Fruit fly (Drosophila melanogaster) whole organism, embryonic: ENCODE data around the gene Ptth.

Experiments
- BEAF-32 ChIP-seq: fragments of 200-800 bp; sonication (Bioruptor generic); optimal IDR thresholded peaks from 3 replicates; lab custom pipeline; 2017; ENCODE audit warnings: missing biosample characterization, missing genetic modification characterization, mild to moderate bottlenecking, moderate library complexity, missing genetic modification reagents
- CG10654 ChIP-seq: fragments of 200-800 bp; sonication (Bioruptor generic); optimal IDR thresholded peaks from 2 replicates; lab custom pipeline; 2016; ENCODE audit warnings: missing biosample characterization, missing genetic modification characterization
- CG11456 ChIP-seq: fragments of 200-800 bp; sonication (Bioruptor generic); IDR thresholded peaks from 3 replicates; pipeline ENCODE4 v1.3.6; 2022; ENCODE audit warnings: missing biosample characterization, missing genetic modification characterization
- CG12236 ChIP-seq: fragments of 200-800 bp; sonication (Bioruptor generic); optimal IDR thresholded peaks from 2 replicates; lab custom pipeline; 2016; ENCODE audit warnings: missing biosample characterization, missing genetic modification characterization
- CG12769 ChIP-seq: fragments of 200-800 bp; sonication (Bioruptor generic); optimal IDR thresholded peaks from 2 replicates; lab custom pipeline; 2019; ENCODE audit warnings: missing biosample characterization, mild to moderate bottlenecking, missing genetic modification characterization, moderate library complexity
- CG14710 ChIP-seq: fragments of 200-800 bp; sonication (Bioruptor generic); optimal IDR thresholded peaks from 3 replicates; lab custom pipeline; 2019; ENCODE audit warnings: missing biosample characterization, mild to moderate bottlenecking, missing genetic modification characterization, moderate library complexity
- CG15601 ChIP-seq: fragments of 200-800 bp; sonication (Bioruptor generic); optimal IDR thresholded peaks from 3 replicates; lab custom pipeline; 2019; ENCODE audit warnings: missing biosample characterization, mild to moderate bottlenecking, missing genetic modification characterization, moderate library complexity
- CG1602 ChIP-seq: fragments of 200-800 bp; sonication (Bioruptor generic); optimal IDR thresholded peaks from 3 replicates; lab custom pipeline; 2016; ENCODE audit warnings: missing biosample characterization, missing genetic modification characterization
- CG1792 ChIP-seq: fragments of 200-800 bp; sonication (Bioruptor generic); optimal IDR thresholded peaks from 2 replicates; lab custom pipeline; 2016; ENCODE audit warnings: missing biosample characterization, missing genetic modification characterization
- CG2129 ChIP-seq: fragments of 200-800 bp; sonication (Bioruptor generic); IDR thresholded peaks from 2 replicates; pipeline ENCODE4 v1.3.6; 2022; ENCODE audit warnings: missing biosample characterization, missing genetic modification characterization; ENCODE audit not compliant: partially characterized antibody
- CG30020 ChIP-seq: fragments of 200-800 bp; optimal IDR thresholded peaks from 2 replicates; lab custom pipeline; 2019; ENCODE audit warnings: missing biosample characterization, mild to moderate bottlenecking, missing genetic modification characterization, moderate library complexity
- CG4854 ChIP-seq: fragments of 200-800 bp; sonication (Bioruptor generic); optimal IDR thresholded peaks from 2 replicates; lab custom pipeline; 2016; ENCODE audit warnings: missing biosample characterization, missing genetic modification characterization, inconsistent platforms
- CG8089 ChIP-seq: fragments of 200-800 bp; sonication (Bioruptor generic); optimal IDR thresholded peaks from 3 replicates; lab custom pipeline; 2016; ENCODE audit warnings: missing biosample characterization, missing genetic modification characterization
- Chrac-16 ChIP-seq: fragments of 200-800 bp; sonication (Bioruptor generic); optimal IDR thresholded peaks from 3 replicates; lab custom pipeline; 2016; ENCODE audit warnings: missing biosample characterization, missing genetic modification characterization
- CkIIα-i1 ChIP-seq: fragments of 200-800 bp; sonication (Bioruptor generic); IDR thresholded peaks from 2 replicates; pipeline ENCODE4 v1.3.6; 2022; ENCODE audit warnings: missing biosample characterization, missing genetic modification characterization
- D19A ChIP-seq: fragments of 200-800 bp; optimal IDR thresholded peaks from 3 replicates; lab custom pipeline; 2019; ENCODE audit warnings: missing biosample characterization, mild to moderate bottlenecking, missing genetic modification characterization, moderate library complexity
- D19B ChIP-seq: fragments of 200-800 bp; sonication (Bioruptor generic); optimal IDR thresholded peaks from 2 replicates; lab custom pipeline; 2017; ENCODE audit warnings: missing biosample characterization, mild to moderate bottlenecking, missing genetic modification characterization
- ERR ChIP-seq: fragments of 200-800 bp; sonication (Bioruptor generic); optimal IDR thresholded peaks from 2 replicates; lab custom pipeline; 2016; ENCODE audit warnings: missing biosample characterization, missing genetic modification characterization
- HLH54F ChIP-seq: fragments of 200-800 bp; sonication (Bioruptor generic); optimal IDR thresholded peaks from 3 replicates; lab custom pipeline; 2016; ENCODE audit warnings: missing biosample characterization, missing genetic modification characterization
- Jarid2 ChIP-seq: fragments of 200-800 bp; sonication (Bioruptor generic); optimal IDR thresholded peaks from 3 replicates; lab custom pipeline; 2017; ENCODE audit warnings: mild to moderate bottlenecking, missing biosample characterization, missing genetic modification reagents, missing genetic modification characterization
- Lim3 ChIP-seq: fragments of 200-800 bp; sonication (Bioruptor generic); IDR thresholded peaks from 2 replicates; pipeline ENCODE4 v1.3.6; 2022; ENCODE audit warnings: missing biosample characterization, missing genetic modification characterization
- Oli ChIP-seq: fragments of 200-800 bp; sonication (Bioruptor generic); optimal IDR thresholded peaks from 2 replicates; lab custom pipeline; 2018; ENCODE audit warnings: missing biosample characterization, mild to moderate bottlenecking, missing genetic modification characterization, moderate library complexity
- Rx ChIP-seq: fragments of 200-800 bp; sonication (Bioruptor generic); IDR thresholded peaks from 2 replicates; pipeline ENCODE4 v1.3.6; 2022; ENCODE audit warnings: missing biosample characterization, missing genetic modification characterization
- Sox100B ChIP-seq: fragments of 200-800 bp; sonication (Bioruptor generic); optimal IDR thresholded peaks from 3 replicates; lab custom pipeline; 2018; ENCODE audit warnings: missing biosample characterization, mild to moderate bottlenecking, missing genetic modification characterization
- Sry-δ ChIP-seq: fragments of 200-800 bp; sonication (Bioruptor generic); optimal IDR thresholded peaks from 2 replicates; lab custom pipeline; 2016; ENCODE audit warnings: missing biosample characterization, missing genetic modification characterization
- Stat92E ChIP-seq, 3 experiments: fragments of >200 bp in 2 of 3; fragments of 200-800 bp in 1 of 3; sonication (Bioruptor generic) in 1 of 3; optimal IDR thresholded peaks; 2 replicates each; lab custom pipeline; 2017 to 2019; ENCODE audit warnings: missing biosample characterization in 3 of 3, missing genetic modification characterization in 3 of 3, mild to moderate bottlenecking in 1 of 3, moderate library complexity in 1 of 3
- Tbp ChIP-seq: fragments of >200 bp; optimal IDR thresholded peaks from 2 replicates; lab custom pipeline; 2018; ENCODE audit warnings: missing biosample characterization, missing genetic modification characterization
- bbx ChIP-seq: fragments of 200-800 bp; sonication (Bioruptor generic); IDR thresholded peaks from 2 replicates; pipeline ENCODE4 v1.3.6; 2022; ENCODE audit warnings: missing biosample characterization, missing genetic modification characterization; ENCODE audit not compliant: partially characterized antibody
- chif ChIP-seq, 2 experiments: fragments of 200-800 bp; sonication (Bioruptor generic); optimal IDR thresholded peaks; 3 replicates each; lab custom pipeline; 2016; ENCODE audit warnings: missing biosample characterization in 2 of 2, missing genetic modification characterization in 2 of 2
- croc ChIP-seq: fragments of 200-800 bp; sonication (Bioruptor generic); conservative IDR thresholded peaks from 3 replicates; pipeline ENCODE4 v1.3.6; 2022; ENCODE audit warnings: missing biosample characterization, missing genetic modification characterization
- dm ChIP-seq: fragments of 200-800 bp; sonication (Bioruptor generic); optimal IDR thresholded peaks from 3 replicates; lab custom pipeline; 2016; ENCODE audit warnings: missing biosample characterization, missing genetic modification characterization
- ems ChIP-seq: fragments of 200-800 bp; sonication (Bioruptor generic); optimal IDR thresholded peaks from 3 replicates; lab custom pipeline; 2016; ENCODE audit warnings: missing biosample characterization, missing genetic modification characterization
- esg ChIP-seq: fragments of 200-800 bp; sonication (Bioruptor generic); conservative IDR thresholded peaks from 2 replicates; pipeline ENCODE4 v1.3.6; 2022; ENCODE audit warnings: missing biosample characterization, missing genetic modification characterization
- eyg ChIP-seq: fragments of 200-800 bp; sonication (Bioruptor generic); optimal IDR thresholded peaks from 3 replicates; lab custom pipeline; 2016; ENCODE audit warnings: missing biosample characterization, missing genetic modification characterization
- fd3F ChIP-seq: fragments of 200-800 bp; sonication (Bioruptor generic); optimal IDR thresholded peaks from 2 replicates; lab custom pipeline; 2018; ENCODE audit warnings: missing biosample characterization, mild to moderate bottlenecking, missing genetic modification characterization, moderate library complexity
- ftz-f1 ChIP-seq: fragments of 200-800 bp; sonication (Bioruptor generic); optimal IDR thresholded peaks from 2 replicates; lab custom pipeline; 2016; ENCODE audit warnings: missing biosample characterization, missing genetic modification characterization
- gsb-n ChIP-seq: fragments of 200-800 bp; sonication (Bioruptor generic); optimal IDR thresholded peaks from 3 replicates; lab custom pipeline; 2018; ENCODE audit warnings: missing biosample characterization, mild to moderate bottlenecking, missing genetic modification characterization
- klu ChIP-seq: fragments of 200-800 bp; sonication (Bioruptor generic); IDR thresholded peaks from 2 replicates; pipeline ENCODE4 v1.3.6; 2022; ENCODE audit warnings: missing biosample characterization, missing genetic modification characterization
- lmd ChIP-seq: fragments of 200-800 bp; sonication (Bioruptor generic); IDR thresholded peaks from 2 replicates; pipeline ENCODE4 v1.3.6; 2022; ENCODE audit warnings: missing biosample characterization, missing genetic modification characterization
- luna ChIP-seq: fragments of 200-800 bp; sonication (Bioruptor generic); optimal IDR thresholded peaks from 2 replicates; lab custom pipeline; 2016; ENCODE audit warnings: missing biosample characterization, missing genetic modification characterization
- nerfin-2 ChIP-seq: fragments of 200-800 bp; sonication (Bioruptor generic); IDR thresholded peaks from 2 replicates; pipeline ENCODE4 v1.3.6; 2022; ENCODE audit warnings: missing biosample characterization, missing genetic modification characterization; ENCODE audit not compliant: partially characterized antibody
- odd ChIP-seq: fragments of 200-800 bp; sonication (Bioruptor generic); optimal IDR thresholded peaks from 2 replicates; lab custom pipeline; 2017; ENCODE audit warnings: missing biosample characterization, mild to moderate bottlenecking, missing genetic modification characterization
- otp ChIP-seq: fragments of 200-800 bp; sonication (Bioruptor generic); IDR thresholded peaks from 3 replicates; pipeline ENCODE4, ENCODE4 v1.3.6; 2022; ENCODE audit warnings: missing biosample characterization, missing genetic modification characterization
- pnt ChIP-seq: fragments of 200-800 bp; sonication (Bioruptor generic); optimal IDR thresholded peaks from 3 replicates; lab custom pipeline; 2016; ENCODE audit warnings: missing biosample characterization, missing genetic modification characterization
- pzg ChIP-seq: fragments of 200-800 bp; sonication (Bioruptor generic); optimal IDR thresholded peaks from 3 replicates; lab custom pipeline; 2018; ENCODE audit warnings: missing biosample characterization, mild to moderate bottlenecking, missing genetic modification characterization, moderate library complexity
- ranshi ChIP-seq: fragments of 200-800 bp; sonication (Bioruptor generic); IDR thresholded peaks from 2 replicates; pipeline ENCODE4 v1.3.6; 2022; ENCODE audit warnings: missing biosample characterization, missing genetic modification characterization
- tll ChIP-seq, 2 experiments: fragments of 200-800 bp in 1 of 2; fragments of >200 bp in 1 of 2; sonication (Bioruptor generic) in 1 of 2; optimal IDR thresholded peaks; 2 replicates each; lab custom pipeline; 2017 to 2019; ENCODE audit warnings: missing biosample characterization in 2 of 2, missing genetic modification characterization in 2 of 2, mild to moderate bottlenecking in 1 of 2, moderate library complexity in 1 of 2
- trem ChIP-seq: fragments of 200-800 bp; optimal IDR thresholded peaks from 3 replicates; lab custom pipeline; 2019; ENCODE audit warnings: missing biosample characterization, mild to moderate bottlenecking, missing genetic modification characterization, moderate library complexity
- twi ChIP-seq: fragments of 200-800 bp; optimal IDR thresholded peaks from 2 replicates; lab custom pipeline; 2019; ENCODE audit warnings: missing biosample characterization, mild to moderate bottlenecking, missing genetic modification characterization, moderate library complexity
- vvl ChIP-seq: fragments of 200-800 bp; sonication (Bioruptor generic); IDR thresholded peaks from 2 replicates; pipeline ENCODE4 v1.3.6; 2022; ENCODE audit warnings: missing biosample characterization, missing genetic modification characterization

Ptth gene

DNA sequence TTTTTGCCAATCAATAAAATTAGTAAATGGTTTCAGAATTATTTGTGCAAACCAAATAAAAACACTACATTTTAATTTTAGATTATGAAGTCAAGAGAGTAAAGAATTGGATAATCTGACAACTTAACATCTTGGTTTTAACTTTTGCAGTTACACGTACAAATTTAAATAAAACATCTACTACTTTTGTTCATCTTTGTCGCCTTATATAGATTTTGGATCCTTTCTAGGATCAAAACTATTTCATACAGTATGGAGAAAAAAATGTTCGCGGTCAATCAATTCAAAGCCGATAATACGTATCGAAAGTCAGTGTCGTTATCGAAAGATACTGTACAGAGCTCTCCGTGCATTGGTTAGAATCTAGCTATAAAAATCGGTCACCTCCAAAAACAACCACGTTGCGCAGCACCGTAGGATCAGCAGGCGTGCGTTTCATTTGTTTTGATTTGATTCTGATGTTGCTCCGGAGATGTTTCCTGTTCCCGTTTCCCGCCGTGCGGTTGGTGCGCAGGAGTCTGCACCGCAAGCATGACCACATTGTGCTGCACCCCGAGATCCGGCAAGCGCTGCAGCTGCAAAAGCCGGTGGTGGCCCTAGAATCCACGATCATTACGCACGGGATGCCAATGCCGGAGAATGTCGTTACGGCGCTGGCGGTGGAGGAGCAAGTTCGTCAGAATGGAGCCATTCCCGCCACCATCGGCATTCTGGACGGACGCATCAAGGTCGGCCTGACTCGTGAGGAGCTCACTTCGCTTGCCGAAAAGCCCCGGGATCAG lies 12.7 kb downstream of the Ptth start, which contains the start of the genes uncNacbeta and CG2794 (continued):
- TF ChIP-seq Sox100B (GFP tag; lab: Kevin White, UChicago) (no peak), trem (peak; percentile 39), Sry-δ (GFP tag; lab: Kevin White, UChicago) (peak; percentile 78), CG30020 (no peak), luna (GFP tag; lab: Kevin White, UChicago) (no peak), D19A (no peak), CG1602 (GFP tag; lab: Kevin White, UChicago) (no peak), Stat92E (GFP tag; optimal IDR thresholded peaks at IDR 0.05; lab: Kevin White, UChicago) (peak in 1 of 3 experiments; percentile 43), dm (peak; percentile 77), ranshi (GFP tag; lab: Robert Waterston, UW) (no peak), BEAF-32 (GFP tag; lab: Kevin White, UChicago) (peak; percentile 66), pnt (no peak), klu (GFP tag; lab: Robert Waterston, UW) (no peak), Rx (GFP tag; lab: Robert Waterston, UW) (no peak), CG2129 (GFP tag; lab: Robert Waterston, UW) (peak; percentile 26; the same call in 1 of the 2 replicates), esg (GFP tag; lab: Robert Waterston, UW) (no peak), fd3F (GFP tag; lab: Kevin White, UChicago) (no peak), otp (GFP tag; lab: Robert Waterston, UW) (no peak), Tbp (no peak), Jarid2 (no peak), CG8089 (GFP tag; lab: Kevin White, UChicago) (no peak), nerfin-2 (GFP tag; lab: Robert Waterston, UW) (peak; percentile 73), CG12769 (tag; lab: Kevin White, UChicago) (no peak), CG10654 (GFP tag; lab: Kevin White, UChicago) (no peak), ems (GFP tag; lab: Kevin White, UChicago) (no peak), CG1792 (GFP tag; lab: Kevin White, UChicago) (no peak), ERR (no peak), croc (no peak), Oli (tag; lab: Kevin White, UChicago) (no peak), CG14710 (peak; percentile 8), HLH54F (GFP tag; lab: Kevin White, UChicago) (peak; percentile 15), ftz-f1 (GFP tag; lab: Kevin White, UChicago) (no peak), vvl (GFP tag; lab: Robert Waterston, UW) (no peak), odd (no peak), CkIIα-i1 (GFP tag; lab: Robert Waterston, UW) (no peak), bbx (GFP tag; lab: Robert Waterston, UW) (peak; percentile 79), pzg (GFP tag; lab: Kevin White, UChicago) (peak; percentile 82), D19B (no peak), CG4854 (GFP tag; lab: Kevin White, UChicago) (no peak), tll (GFP tag; optimal IDR thresholded peaks at IDR 0.05; lab: Kevin White, UChicago) (no peak), chif (GFP tag; optimal IDR thresholded peaks at IDR 0.05; lab: Kevin White, UChicago) (no peak), lmd (no peak), CG15601 (no peak), Chrac-16 (GFP tag; lab: Kevin White, UChicago) (no peak), gsb-n (no peak), Lim3 (GFP tag; lab: Robert Waterston, UW) (no peak), CG12236 (GFP tag; lab: Kevin White, UChicago) (no peak), twi (tag; lab: Kevin White, UChicago) (no peak), CG11456 (no peak), eyg (GFP tag; lab: Kevin White, UChicago) (no peak)
